Fruit fly (Drosophila melanogaster): ENCODE data around the gene Pburs.

Gene Pburs

dm6 chr2L:14376484-14377254 lies 40.5 kb downstream of the Pburs start (continued):
- TF ChIP-seq slbo (GFP tag; IDR thresholded peaks at IDR 0.05) = peak; percentile 30; the same call in 1 of the 2 replicates
- TF ChIP-seq stwl (tag; optimal IDR thresholded peaks at IDR 0.05) = no peak
- TF ChIP-seq CG10462 (GFP tag; optimal IDR thresholded peaks at IDR 0.05) = no peak
- no peak for TF ChIP-seq Hr39 (optimal IDR thresholded peaks at IDR 0.05)
- TF ChIP-seq CG2678 (tag; optimal IDR thresholded peaks at IDR 0.05) = peak; percentile 72
- no peak for TF ChIP-seq Bdp1 (GFP tag; optimal IDR thresholded peaks at IDR 0.05)
- peak; percentile 20 for TF ChIP-seq CG15269 (tag; optimal IDR thresholded peaks at IDR 0.05)
- TF ChIP-seq zfh2 (GFP tag; optimal IDR thresholded peaks at IDR 0.05) = peak; percentile 34
- TF ChIP-seq CG9797 (GFP tag; optimal IDR thresholded peaks at IDR 0.05) = no peak
- TF ChIP-seq CG3726 (GFP tag; IDR thresholded peaks at IDR 0.05) = no peak
- TF ChIP-seq YL-1 (GFP tag; optimal IDR thresholded peaks at IDR 0.05) = no peak
- TF ChIP-seq ase (GFP tag; IDR thresholded peaks at IDR 0.05) = 0 out of 3 replicates have a peak, but pooled peaks have one; percentile 43
- TF ChIP-seq Hmr (GFP tag; optimal IDR thresholded peaks at IDR 0.05) = no peak
- no peak for TF ChIP-seq pros (GFP tag; optimal IDR thresholded peaks at IDR 0.05)
- TF ChIP-seq vnd (GFP tag; IDR thresholded peaks at IDR 0.05; ENCODE audit: partially characterized antibody) = no peak
- TF ChIP-seq CkIIα-i1 (GFP tag; IDR thresholded peaks at IDR 0.05) = no peak
- TF ChIP-seq Kr (GFP tag; optimal IDR thresholded peaks at IDR 0.05) = no peak
- no peak for TF ChIP-seq CG14965 (GFP tag; optimal IDR thresholded peaks at IDR 0.05; ENCODE audit: borderline replicate concordance)
- TF ChIP-seq dimm (GFP tag; IDR thresholded peaks at IDR 0.05) = no peak
- peak; percentile 82 for TF ChIP-seq CG17361 (GFP tag; IDR thresholded peaks at IDR 0.05)
- TF ChIP-seq CHES-1-like (GFP tag; optimal IDR thresholded peaks at IDR 0.05) = no peak
- peak; percentile 29 for TF ChIP-seq CG16815 (GFP tag; optimal IDR thresholded peaks at IDR 0.05)
- no peak for TF ChIP-seq zen (tag; optimal IDR thresholded peaks at IDR 0.05)
- TF ChIP-seq kay (GFP tag; optimal IDR thresholded peaks at IDR 0.05) = no peak
- no peak for TF ChIP-seq CG11695 (GFP tag; IDR thresholded peaks at IDR 0.05)
- TF ChIP-seq CG14050 (GFP tag; IDR thresholded peaks at IDR 0.05) = no peak
- TF ChIP-seq CG17359 (tag; optimal IDR thresholded peaks at IDR 0.05) = peak; percentile 22
- peak; percentile 42; the same call in 1 of the 2 replicates for TF ChIP-seq CG3847 (GFP tag; IDR thresholded peaks at IDR 0.05)
- TF ChIP-seq CG7271 (tag; optimal IDR thresholded peaks at IDR 0.05) = no peak
- TF ChIP-seq fru (optimal IDR thresholded peaks at IDR 0.05) = no peak
- no peak for TF ChIP-seq bbx (GFP tag; IDR thresholded peaks at IDR 0.05; ENCODE audit: partially characterized antibody)
- TF ChIP-seq pb (GFP tag; optimal IDR thresholded peaks at IDR 0.05) = peak; percentile 3
- no peak for TF ChIP-seq GATAe (GFP tag; conservative IDR thresholded peaks at IDR 0.05)
- no peak for TF ChIP-seq her (GFP tag; optimal IDR thresholded peaks at IDR 0.05)
- TF ChIP-seq ato (GFP tag; IDR thresholded peaks at IDR 0.05; ENCODE audit: partially characterized antibody) = no peak
- TF ChIP-seq slp2 (GFP tag; optimal IDR thresholded peaks at IDR 0.05) = no peak
- TF ChIP-seq CG3407 (GFP tag; optimal IDR thresholded peaks at IDR 0.05) = no peak
- no peak for TF ChIP-seq CG12236 (GFP tag; optimal IDR thresholded peaks at IDR 0.05)
- TF ChIP-seq CG18764 (GFP tag; optimal IDR thresholded peaks at IDR 0.05) = peak; percentile 27
- peak; percentile 54 for TF ChIP-seq nmo (GFP tag; optimal IDR thresholded peaks at IDR 0.05)
- no peak for TF ChIP-seq CG13894 (tag; optimal IDR thresholded peaks at IDR 0.05)
- no peak for TF ChIP-seq B-H2 (GFP tag; optimal IDR thresholded peaks at IDR 0.05)
- TF ChIP-seq CG13775 (GFP tag; optimal IDR thresholded peaks at IDR 0.05) = peak; percentile 47
- TF ChIP-seq Hsf (GFP tag; optimal IDR thresholded peaks at IDR 0.05) = peak; percentile 55
- no peak for TF ChIP-seq pzg (GFP tag; optimal IDR thresholded peaks at IDR 0.05)
- TF ChIP-seq Hand (GFP tag; optimal IDR thresholded peaks at IDR 0.05) = no peak
- TF ChIP-seq Dek (tag; optimal IDR thresholded peaks at IDR 0.05) = no peak
- TF ChIP-seq CG8089 (GFP tag; optimal IDR thresholded peaks at IDR 0.05) = no peak
- TF ChIP-seq CG10209 (GFP tag; optimal IDR thresholded peaks at IDR 0.05) = peak; percentile 45
- TF ChIP-seq CG17912 (GFP tag; optimal IDR thresholded peaks at IDR 0.05) = no peak
